Worm (Caenorhabditis elegans) whole organism, L2 larva: ENCODE results near the gene fut-3.
"Not testable (repeated sequence)": the region's sequence is repeated elsewhere in the genome, so short reads cannot be mapped to it uniquely, and the experiment has no call there.

Experiments
- C34F6.9 ChIP-seq: fragments of 150-350 bp; optimal IDR thresholded peaks from 2 replicates; lab custom pipeline; 2014; ENCODE audit warnings: missing biosample characterization, missing genetic modification characterization
- F13H6.1 ChIP-seq: sonication (generic microtip); optimal IDR thresholded peaks from 2 replicates; lab custom pipeline; 2016; ENCODE audit warnings: missing genetic modification characterization, missing compliant biosample characterization
- alr-1 ChIP-seq: fragments of 150-350 bp; optimal IDR thresholded peaks from 2 replicates; lab custom pipeline; 2014; ENCODE audit warnings: missing biosample characterization, missing genetic modification characterization
- aly-2 ChIP-seq: fragments of 150-350 bp; optimal IDR thresholded peaks from 2 replicates; lab custom pipeline; 2014; ENCODE audit warnings: missing biosample characterization, missing genetic modification characterization
- ama-1 ChIP-seq: fragments of 150-350 bp; optimal IDR thresholded peaks from 2 replicates; lab custom pipeline; 2018; ENCODE audit warnings: inconsistent platforms
- blmp-1 ChIP-seq: sonication (generic microtip); optimal IDR thresholded peaks from 2 replicates; lab custom pipeline; 2017; ENCODE audit warnings: missing genetic modification characterization, mild to moderate bottlenecking, missing compliant biosample characterization, antibody characterized with exemption, moderate library complexity; ENCODE audit not compliant: insufficient read depth
- ceh-82 ChIP-seq: fragments of 150-350 bp; optimal IDR thresholded peaks from 2 replicates; lab custom pipeline; 2014; ENCODE audit warnings: missing biosample characterization, missing genetic modification characterization
- dmd-4 ChIP-seq: sonication (generic microtip); optimal IDR thresholded peaks from 2 replicates; lab custom pipeline; 2017; ENCODE audit warnings: missing biosample characterization, missing genetic modification characterization
- egl-27 ChIP-seq: sonication (generic microtip); optimal IDR thresholded peaks from 3 replicates; lab custom pipeline; 2017; ENCODE audit warnings: missing biosample characterization, missing genetic modification reagents, missing genetic modification characterization
- elt-1 ChIP-seq: fragments of 150-350 bp; optimal IDR thresholded peaks from 2 replicates; lab custom pipeline; 2014; ENCODE audit warnings: missing biosample characterization, missing genetic modification characterization
- fos-1 ChIP-seq: fragments of 150-350 bp; optimal IDR thresholded peaks from 2 replicates; lab custom pipeline; 2014; ENCODE audit warnings: missing biosample characterization, missing genetic modification characterization
- gmeb-1 ChIP-seq: fragments of 150-350 bp; optimal IDR thresholded peaks from 2 replicates; lab custom pipeline; 2014; ENCODE audit warnings: missing biosample characterization, missing genetic modification characterization
- lin-11 ChIP-seq: fragments of 150-350 bp; sonication (generic microtip); optimal IDR thresholded peaks from 2 replicates; lab custom pipeline; 2014; ENCODE audit warnings: missing biosample characterization, missing genetic modification characterization, inconsistent platforms, mixed read lengths
- lin-13 ChIP-seq: fragments of 150-350 bp; optimal IDR thresholded peaks from 2 replicates; lab custom pipeline; 2014; ENCODE audit warnings: missing biosample characterization, missing genetic modification reagents, missing genetic modification characterization
- lin-39 ChIP-seq: fragments of 150-350 bp; optimal IDR thresholded peaks from 2 replicates; lab custom pipeline; 2014; ENCODE audit warnings: missing biosample characterization, missing genetic modification reagents, missing genetic modification characterization
- mbf-1 ChIP-seq: sonication (generic microtip); optimal IDR thresholded peaks from 2 replicates; lab custom pipeline; 2017; ENCODE audit warnings: missing biosample characterization, missing genetic modification characterization
- nhr-11 ChIP-seq: fragments of 150-350 bp; optimal IDR thresholded peaks from 2 replicates; lab custom pipeline; 2014; ENCODE audit warnings: missing biosample characterization, missing genetic modification characterization
- nhr-129 ChIP-seq: fragments of 150-350 bp; optimal IDR thresholded peaks from 2 replicates; lab custom pipeline; 2014; ENCODE audit warnings: missing biosample characterization, missing genetic modification characterization
- nhr-21 ChIP-seq: fragments of 150-350 bp; optimal IDR thresholded peaks from 2 replicates; lab custom pipeline; 2014; ENCODE audit warnings: missing biosample characterization, missing genetic modification characterization
- nhr-23 ChIP-seq: fragments of 150-350 bp; optimal IDR thresholded peaks from 2 replicates; lab custom pipeline; 2014; ENCODE audit warnings: missing biosample characterization, missing genetic modification reagents, missing genetic modification characterization
- nhr-237 ChIP-seq: fragments of 150-350 bp; optimal IDR thresholded peaks from 2 replicates; lab custom pipeline; 2014; ENCODE audit warnings: missing biosample characterization, missing genetic modification characterization
- nhr-25 ChIP-seq: fragments of 150-350 bp; sonication (generic microtip); optimal IDR thresholded peaks from 3 replicates; lab custom pipeline; 2014; ENCODE audit warnings: missing biosample characterization, missing genetic modification characterization
- nhr-6 ChIP-seq: fragments of 150-350 bp; optimal IDR thresholded peaks from 2 replicates; lab custom pipeline; 2014; ENCODE audit warnings: missing biosample characterization, missing genetic modification characterization
- skn-1 ChIP-seq: sonication (generic microtip); optimal IDR thresholded peaks from 2 replicates; lab custom pipeline; 2017; ENCODE audit warnings: missing biosample characterization, missing genetic modification characterization
- sma-3 ChIP-seq: sonication (generic microtip); optimal IDR thresholded peaks from 2 replicates; lab custom pipeline; 2016; ENCODE audit warnings: missing genetic modification reagents, missing genetic modification characterization, missing compliant biosample characterization
- sma-9 ChIP-seq, 2 experiments: fragments of 150-350 bp in 1 of 2; sonication (generic microtip) in 1 of 2; optimal IDR thresholded peaks; 2 replicates each; lab custom pipeline; 2014 to 2016; ENCODE audit warnings: missing genetic modification characterization in 2 of 2, mild to moderate bottlenecking in 1 of 2, missing biosample characterization in 1 of 2, missing compliant biosample characterization in 1 of 2, missing genetic modification reagents in 1 of 2, moderate library complexity in 1 of 2
- snpc-4 ChIP-seq: fragments of 150-350 bp; optimal IDR thresholded peaks from 2 replicates; lab custom pipeline; 2014; ENCODE audit warnings: missing biosample characterization, missing genetic modification characterization
- unc-39 ChIP-seq: fragments of 150-350 bp; optimal IDR thresholded peaks from 2 replicates; lab custom pipeline; 2014; ENCODE audit warnings: missing biosample characterization, missing genetic modification characterization
- ztf-1 ChIP-seq: fragments of 200-800 bp; sonication (Bioruptor generic); conservative IDR thresholded peaks from 2 replicates; pipeline ENCODE4 v1.3.6; 2022; ENCODE audit warnings: missing genetic modification characterization, missing compliant biosample characterization
- ztf-11 ChIP-seq: sonication (generic microtip); optimal IDR thresholded peaks from 2 replicates; lab custom pipeline; 2017; ENCODE audit warnings: missing biosample characterization, missing genetic modification characterization
- ztf-4 ChIP-seq: fragments of 150-350 bp; optimal IDR thresholded peaks from 2 replicates; lab custom pipeline; 2014; ENCODE audit warnings: missing biosample characterization, missing genetic modification characterization

Gene fut-3

ce11 chrII:5636826-5637225 lies 22.7 kb downstream of the fut-3 start, which contains the start of gene F59E12.8:
Gene F59E12.8, minus strand, starts transcription at chrII:5636926.
- TF ChIP-seq snpc-4 (tag; lab: Kevin White, UChicago) (no peak), alr-1 (tag; lab: Kevin White, UChicago) (no peak), ama-1 (lab: Kevin White, UChicago) (no peak), egl-27 (tag; lab: Kevin White, UChicago) (no peak), sma-3 (GFP tag; lab: Kevin White, UChicago) (no peak), skn-1 (tag; lab: Kevin White, UChicago) (no peak), ztf-1 (GFP tag; lab: Robert Waterston, UW) (no peak), nhr-237 (tag; lab: Kevin White, UChicago) (no peak), unc-39 (tag; lab: Kevin White, UChicago) (no peak), lin-11 (no peak), nhr-21 (no peak), F13H6.1 (no peak), ztf-4 (no peak), nhr-11 (no peak), blmp-1 (tag; lab: Kevin White, UChicago) (no peak), lin-39 (no peak), mbf-1 (tag; lab: Kevin White, UChicago) (no peak)

ce11 chrII:5633453-5633852 lies 26.1 kb downstream of the fut-3 start:
- TF ChIP-seq nhr-25 (tag; lab: Kevin White, UChicago) (no peak), aly-2 (tag; lab: Kevin White, UChicago) (no peak), C34F6.9 (tag; lab: Kevin White, UChicago) (peak; percentile 60), gmeb-1 (tag; lab: Kevin White, UChicago) (peak; percentile 13)

- not testable (repeated sequence) for TF ChIP-seq sma-3 (GFP tag; lab: Kevin White, UChicago); elt-1 (tag; lab: Kevin White, UChicago); ceh-82 (tag; lab: Kevin White, UChicago)
These were observed 28.6 kb downstream of the fut-3 start, which contains the start of the genes F59E12.6 and npl-4.1 for ce11 chrII:5630851-5631401. Gene F59E12.6, minus strand, starts transcription at chrII:5630951. Gene npl-4.1, plus strand, starts transcription at chrII:5631351.

- TF ChIP-seq nhr-129 (peak; percentile 93), nhr-6 (tag; lab: Kevin White, UChicago) (no peak), ztf-11 (tag; lab: Kevin White, UChicago) (no peak)
These were observed 31.2 kb downstream of the fut-3 start, which contains the start of gene F59E12.15 for ce11 chrII:5628326-5628818. Gene F59E12.15, minus strand, starts transcription at chrII:5628376.

- TF ChIP-seq aly-2 (tag; lab: Kevin White, UChicago); lin-13 (GFP tag; lab: Kevin White, UChicago); dmd-4 (tag; lab: Kevin White, UChicago): not testable (repeated sequence)
These were observed 37.1 kb downstream of the fut-3 start, which contains the start of the genes eif-3.L and npl-4.2 for ce11 chrII:5622383-5622939. Gene eif-3.L, minus strand, starts transcription at chrII:5622483. Gene npl-4.2, plus strand, starts transcription at chrII:5622889.

ce11 chrII:5619298-5619697 lies 40.3 kb downstream of the fut-3 start, which contains the start of gene dhs-6:
Gene dhs-6, minus strand, starts transcription at chrII:5619319.
- peak; percentile 32 for TF ChIP-seq sma-9 (GFP tag; optimal IDR thresholded peaks at IDR 0.05; lab: Kevin White, UChicago)
- TF ChIP-seq sma-9 (tag; optimal IDR thresholded peaks at IDR 0.05; lab: Kevin White, UChicago), result no peak
- no peak for TF ChIP-seq nhr-23
- TF ChIP-seq fos-1 (tag; lab: Kevin White, UChicago), result peak; percentile 13
- TF ChIP-seq, all 48 proteins: peak for 2
